Worm (Caenorhabditis elegans): ENCODE measurements around the gene W09G10.9.
A peak's percentile ranks its signal among the peaks of the same experiment; 100 is the strongest.

The W09G10.9 gene

DNA sequence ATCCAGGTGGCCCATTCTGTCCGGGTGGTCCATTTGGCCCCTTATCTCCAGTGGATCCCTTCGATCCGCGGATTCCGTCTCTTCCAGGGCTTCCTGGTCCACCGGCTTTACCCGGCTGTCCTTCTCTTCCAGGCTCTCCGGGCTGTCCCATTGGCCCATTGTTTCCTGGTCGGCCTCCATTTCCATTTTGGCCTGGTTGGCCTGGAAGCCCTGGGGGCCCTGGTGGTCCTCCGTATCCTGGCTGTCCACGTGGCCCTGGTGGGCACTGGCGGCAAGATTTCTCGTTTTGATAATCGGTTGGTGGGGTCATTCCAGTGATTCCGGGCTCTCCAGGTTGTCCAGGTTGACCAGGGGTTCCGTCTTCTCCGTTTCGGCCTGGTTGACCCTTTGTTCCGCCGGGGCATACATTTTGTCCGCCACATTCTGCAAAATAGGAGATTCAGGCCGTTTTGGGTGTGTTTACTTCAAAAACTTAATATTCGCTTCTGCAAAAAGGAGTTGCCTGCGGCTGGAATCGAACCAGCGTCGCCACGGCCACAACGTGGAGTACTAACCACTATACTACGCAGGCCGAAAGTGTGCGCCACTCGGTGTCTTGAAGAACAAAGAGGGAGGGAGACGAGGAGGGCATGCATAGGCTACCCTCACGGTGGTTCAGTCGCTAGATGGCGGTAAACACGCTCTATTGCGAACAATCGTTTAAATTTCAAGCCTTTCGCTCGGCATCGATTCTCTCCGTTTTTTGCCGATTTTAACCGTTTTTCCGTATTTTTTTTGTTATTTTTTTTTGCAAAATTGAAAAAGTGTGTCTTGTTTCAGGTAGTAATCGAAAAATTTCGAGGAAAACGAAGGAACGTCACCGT is at the start of gene W09G10.9:
Gene W09G10.9 (plus strand): TSS at position 813 of the 863 bp plus-strand sequence.
- TF ChIP-seq hmbx-1 (tag; optimal IDR thresholded peaks at IDR 0.05) = peak; percentile 57
- peak; percentile 58 for TF ChIP-seq ets-7 (tag; optimal IDR thresholded peaks at IDR 0.05)
- peak; percentile 72 for TF ChIP-seq hnd-1 (tag; optimal IDR thresholded peaks at IDR 0.05)
- TF ChIP-seq B0310.2 (tag; optimal IDR thresholded peaks at IDR 0.05) = peak; percentile 28
- peak; percentile 91 for TF ChIP-seq sea-1 (GFP tag; conservative IDR thresholded peaks at IDR 0.05)
- TF ChIP-seq ceh-13 (GFP tag; optimal IDR thresholded peaks at IDR 0.05) = peak; percentile 70
- peak; percentile 59 for TF ChIP-seq F13C5.2 (tag; optimal IDR thresholded peaks at IDR 0.05)
- peak; percentile 82 for TF ChIP-seq hmg-4 (GFP tag; optimal IDR thresholded peaks at IDR 0.05)
- TF ChIP-seq tbx-11 (GFP tag; IDR thresholded peaks at IDR 0.05) = peak; percentile 92
- peak; percentile 83 for TF ChIP-seq ceh-36 (tag; optimal IDR thresholded peaks at IDR 0.05)
- TF ChIP-seq scrt-1 (GFP tag; IDR thresholded peaks at IDR 0.05) = peak; percentile 96
- no peak for TF ChIP-seq ama-1 (optimal IDR thresholded peaks at IDR 0.05)
- peak; percentile 75 for TF ChIP-seq aly-1 (tag; optimal IDR thresholded peaks at IDR 0.05)
- peak; percentile 30 for TF ChIP-seq tra-4 (tag; optimal IDR thresholded peaks at IDR 0.05)
- peak; percentile 95 for TF ChIP-seq pes-1 (GFP tag; IDR thresholded peaks at IDR 0.05)
- peak; percentile 93 for TF ChIP-seq tbx-37 (GFP tag; conservative IDR thresholded peaks at IDR 0.05)
- peak; percentile 91 for TF ChIP-seq flt-1 (GFP tag; IDR thresholded peaks at IDR 0.05)

DNA sequence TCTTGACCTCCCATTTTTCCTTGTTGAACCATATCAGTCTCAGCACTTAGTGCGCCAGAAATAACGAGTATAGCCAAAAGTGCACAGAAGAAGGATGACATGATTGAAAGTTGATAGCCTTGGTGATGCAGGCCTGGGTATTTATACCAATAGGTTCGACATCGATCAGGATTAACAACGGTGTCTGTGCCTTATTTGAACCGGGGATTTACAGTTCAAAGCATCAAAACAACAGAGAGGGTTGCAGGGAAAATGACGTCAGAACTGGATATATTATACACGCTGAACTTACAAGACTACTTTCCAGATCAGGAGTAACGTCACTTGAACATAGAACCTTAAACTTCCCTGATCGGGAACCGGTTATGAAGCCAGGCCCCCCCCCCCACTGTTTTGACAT is 49.3 kb upstream of the W09G10.9 start, which contains the start of gene Y49F6B.12:
Gene Y49F6B.12 (minus strand): TSS at position 101 of the 400 bp plus-strand sequence.
- no peak for TF ChIP-seq F13C5.2 (tag; optimal IDR thresholded peaks at IDR 0.05)
- no peak for TF ChIP-seq hmg-4 (GFP tag; optimal IDR thresholded peaks at IDR 0.05)
- TF ChIP-seq pes-1 (GFP tag; IDR thresholded peaks at IDR 0.05) = no peak
- TF ChIP-seq B0310.2 (tag; optimal IDR thresholded peaks at IDR 0.05) = no peak
- TF ChIP-seq aly-1 (tag; optimal IDR thresholded peaks at IDR 0.05) = no peak
- no peak for TF ChIP-seq ama-1 (optimal IDR thresholded peaks at IDR 0.05)
- no peak for TF ChIP-seq tbx-37 (GFP tag; conservative IDR thresholded peaks at IDR 0.05)
- no peak for TF ChIP-seq hnd-1 (tag; optimal IDR thresholded peaks at IDR 0.05)
- no peak for TF ChIP-seq ets-7 (tag; optimal IDR thresholded peaks at IDR 0.05)
- TF ChIP-seq hmbx-1 (tag; optimal IDR thresholded peaks at IDR 0.05) = no peak
- TF ChIP-seq sea-1 (GFP tag; conservative IDR thresholded peaks at IDR 0.05) = no peak

DNA sequence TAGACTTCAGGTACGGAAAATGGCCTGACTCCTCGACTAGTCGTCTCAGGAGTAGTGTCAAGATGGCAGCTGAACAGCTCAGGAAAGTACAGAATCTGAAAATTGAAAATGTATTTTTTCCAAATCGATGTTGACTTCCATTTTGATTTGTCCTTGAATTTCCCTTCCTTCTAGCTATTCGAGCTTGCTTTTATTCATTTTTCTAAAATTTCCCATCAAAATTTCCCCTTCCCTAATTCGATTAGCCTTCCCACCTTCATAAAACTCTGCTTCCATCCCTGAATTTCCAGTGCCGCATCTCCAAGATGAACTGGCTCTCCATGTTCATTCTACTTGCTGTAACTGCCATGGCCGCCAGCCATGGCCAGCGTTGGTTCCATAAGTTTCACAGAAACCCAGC is 48.8 kb upstream of the W09G10.9 start, which contains the start of gene Y49F6B.6:
Gene Y49F6B.6 (plus strand): TSS at position 301 of the 400 bp plus-strand sequence.
- TF ChIP-seq ets-7 (tag; optimal IDR thresholded peaks at IDR 0.05) = no peak
- TF ChIP-seq aly-1 (tag; optimal IDR thresholded peaks at IDR 0.05) = no peak
- no peak for TF ChIP-seq tbx-37 (GFP tag; conservative IDR thresholded peaks at IDR 0.05)
- no peak for TF ChIP-seq scrt-1 (GFP tag; IDR thresholded peaks at IDR 0.05)
- TF ChIP-seq hnd-1 (tag; optimal IDR thresholded peaks at IDR 0.05) = no peak
- TF ChIP-seq ama-1 (optimal IDR thresholded peaks at IDR 0.05) = no peak
- TF ChIP-seq ceh-36 (tag; optimal IDR thresholded peaks at IDR 0.05) = no peak
- no peak for TF ChIP-seq hmbx-1 (tag; optimal IDR thresholded peaks at IDR 0.05)
- no peak for TF ChIP-seq tbx-11 (GFP tag; IDR thresholded peaks at IDR 0.05)
- TF ChIP-seq tra-4 (tag; optimal IDR thresholded peaks at IDR 0.05) = no peak
- TF ChIP-seq B0310.2 (tag; optimal IDR thresholded peaks at IDR 0.05) = no peak
- no peak for TF ChIP-seq flt-1 (GFP tag; IDR thresholded peaks at IDR 0.05)
- TF ChIP-seq hmg-4 (GFP tag; optimal IDR thresholded peaks at IDR 0.05) = no peak

ce11 chrII:3473744-3474143 is 47.9 kb upstream of the W09G10.9 start, which contains the start of gene sdz-32:
Gene sdz-32 (plus strand): TSS chrII:3474044.
- TF ChIP-seq sea-1 (GFP tag; conservative IDR thresholded peaks at IDR 0.05) (no peak), scrt-1 (GFP tag; IDR thresholded peaks at IDR 0.05) (no peak), aly-1 (tag; optimal IDR thresholded peaks at IDR 0.05) (no peak), pes-1 (GFP tag; IDR thresholded peaks at IDR 0.05) (no peak), tra-4 (tag; optimal IDR thresholded peaks at IDR 0.05) (no peak), flt-1 (GFP tag; IDR thresholded peaks at IDR 0.05) (no peak), F13C5.2 (tag; optimal IDR thresholded peaks at IDR 0.05) (no peak)

ce11 chrII:3476536-3476935 is 45.1 kb upstream of the W09G10.9 start:
- no peak for TF ChIP-seq tbx-37 (GFP tag; conservative IDR thresholded peaks at IDR 0.05)
- TF ChIP-seq tbx-11 (GFP tag; IDR thresholded peaks at IDR 0.05) = no peak
- peak; percentile 71 for TF ChIP-seq ceh-36 (tag; optimal IDR thresholded peaks at IDR 0.05)
- no peak for TF ChIP-seq sea-1 (GFP tag; conservative IDR thresholded peaks at IDR 0.05)
- no peak for TF ChIP-seq ceh-13 (GFP tag; optimal IDR thresholded peaks at IDR 0.05)
- no peak for TF ChIP-seq ets-7 (tag; optimal IDR thresholded peaks at IDR 0.05)
- no peak for TF ChIP-seq flt-1 (GFP tag; IDR thresholded peaks at IDR 0.05)
- no peak for TF ChIP-seq hmbx-1 (tag; optimal IDR thresholded peaks at IDR 0.05)
- no peak for TF ChIP-seq scrt-1 (GFP tag; IDR thresholded peaks at IDR 0.05)

ce11 chrII:3477171-3477570 is 44.4 kb upstream of the W09G10.9 start, which contains the start of gene fbxb-104:
Gene fbxb-104 (minus strand): TSS chrII:3477271.
- TF ChIP-seq F13C5.2 (tag; optimal IDR thresholded peaks at IDR 0.05) (no peak), hmg-4 (GFP tag; optimal IDR thresholded peaks at IDR 0.05) (no peak), tbx-37 (GFP tag; conservative IDR thresholded peaks at IDR 0.05) (no peak), ama-1 (optimal IDR thresholded peaks at IDR 0.05) (no peak)

DNA sequence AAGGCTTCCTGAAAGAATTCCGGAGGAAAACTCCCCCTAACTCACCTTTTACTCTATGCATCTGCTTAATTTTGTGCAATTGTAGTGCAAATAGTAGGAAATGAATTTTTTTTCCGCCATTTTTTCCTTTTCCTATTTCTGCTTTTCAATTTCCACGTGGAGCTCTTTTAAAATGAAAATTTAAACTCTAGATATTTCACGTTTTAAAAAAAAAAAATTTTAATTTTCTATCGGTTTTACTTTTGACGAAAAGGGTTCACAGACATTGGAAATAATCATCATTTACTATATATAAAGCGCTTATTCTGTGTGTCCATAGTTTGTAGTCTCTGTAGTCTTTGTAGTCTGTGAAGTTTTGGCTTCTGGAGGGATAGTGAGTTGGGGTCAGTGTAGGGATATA is 40.0 kb upstream of the W09G10.9 start, which contains the start of gene Y49F6B.8:
Gene Y49F6B.8 (minus strand): TSS at position 101 of the 400 bp plus-strand sequence.
- no peak for TF ChIP-seq hnd-1 (tag; optimal IDR thresholded peaks at IDR 0.05)
- no peak for TF ChIP-seq ceh-36 (tag; optimal IDR thresholded peaks at IDR 0.05)
- TF ChIP-seq flt-1 (GFP tag; IDR thresholded peaks at IDR 0.05) = no peak
- TF ChIP-seq scrt-1 (GFP tag; IDR thresholded peaks at IDR 0.05) = no peak
- no peak for TF ChIP-seq hmbx-1 (tag; optimal IDR thresholded peaks at IDR 0.05)
- TF ChIP-seq tbx-11 (GFP tag; IDR thresholded peaks at IDR 0.05) = no peak
- TF ChIP-seq aly-1 (tag; optimal IDR thresholded peaks at IDR 0.05) = no peak
- no peak for TF ChIP-seq sea-1 (GFP tag; conservative IDR thresholded peaks at IDR 0.05)
- no peak for TF ChIP-seq ama-1 (optimal IDR thresholded peaks at IDR 0.05)
- no peak for TF ChIP-seq pes-1 (GFP tag; IDR thresholded peaks at IDR 0.05)
- TF ChIP-seq tra-4 (tag; optimal IDR thresholded peaks at IDR 0.05) = no peak
- no peak for TF ChIP-seq tbx-37 (GFP tag; conservative IDR thresholded peaks at IDR 0.05)
- TF ChIP-seq hmg-4 (GFP tag; optimal IDR thresholded peaks at IDR 0.05) = no peak
